Worm (Caenorhabditis elegans): ENCODE data around the gene nhr-189.

DNA sequence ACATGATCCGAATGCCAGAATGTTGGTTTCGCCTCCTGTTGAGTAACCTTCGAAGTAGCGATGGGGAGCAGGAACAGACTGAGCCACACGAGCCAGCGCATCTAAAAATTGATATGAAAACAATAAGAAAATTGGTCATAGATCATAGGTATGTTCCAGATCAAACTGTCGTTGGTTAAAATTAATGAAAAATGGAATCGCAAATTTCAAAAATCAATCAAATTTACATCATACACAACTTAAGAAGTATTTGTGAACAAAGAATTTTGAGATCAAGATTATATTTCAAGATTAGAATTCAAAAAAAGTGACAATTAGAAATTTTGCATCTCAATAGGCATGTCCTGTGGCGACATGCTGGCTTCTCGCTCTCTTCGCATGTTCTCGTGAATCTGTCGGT, 30.7 kb upstream of the nhr-189 start, which contains the start of gene C17E7.9:
- TF ChIP-seq him-1 (tag; optimal IDR thresholded peaks at IDR 0.05) (no peak), dao-5 (tag; optimal IDR thresholded peaks at IDR 0.05) (no peak)

All from whole organism, L4/young adult.